Worm (Caenorhabditis elegans) whole organism, late embryonic: ENCODE results near the gene moc-2.

ENCODE experiments used
- eyg-1 ChIP-seq: sonication (generic microtip); optimal IDR thresholded peaks from 2 replicates; lab custom pipeline; 2016; ENCODE audit warnings: missing genotype, missing genetic modification characterization, missing compliant biosample characterization
- fax-1 ChIP-seq: sonication (generic microtip); optimal IDR thresholded peaks from 2 replicates; lab custom pipeline; 2016; ENCODE audit warnings: missing genotype, missing genetic modification characterization, missing compliant biosample characterization
- nhr-11 ChIP-seq: fragments of 150-350 bp; optimal IDR thresholded peaks from 2 replicates; lab custom pipeline; 2014; ENCODE audit warnings: missing biosample characterization, missing genetic modification characterization
- pax-1 ChIP-seq: fragments of 150-350 bp; optimal IDR thresholded peaks from 2 replicates; lab custom pipeline; 2014; ENCODE audit warnings: missing biosample characterization, missing genetic modification characterization
- pha-4 ChIP-seq: fragments of 150-350 bp; optimal IDR thresholded peaks from 2 replicates; lab custom pipeline; 2018; ENCODE audit warnings: missing biosample characterization, missing genetic modification reagents, missing genetic modification characterization
- unc-42 ChIP-seq: sonication (generic microtip); optimal IDR thresholded peaks from 2 replicates; lab custom pipeline; 2016; ENCODE audit warnings: missing genotype, missing genetic modification characterization, missing compliant biosample characterization

DNA sequence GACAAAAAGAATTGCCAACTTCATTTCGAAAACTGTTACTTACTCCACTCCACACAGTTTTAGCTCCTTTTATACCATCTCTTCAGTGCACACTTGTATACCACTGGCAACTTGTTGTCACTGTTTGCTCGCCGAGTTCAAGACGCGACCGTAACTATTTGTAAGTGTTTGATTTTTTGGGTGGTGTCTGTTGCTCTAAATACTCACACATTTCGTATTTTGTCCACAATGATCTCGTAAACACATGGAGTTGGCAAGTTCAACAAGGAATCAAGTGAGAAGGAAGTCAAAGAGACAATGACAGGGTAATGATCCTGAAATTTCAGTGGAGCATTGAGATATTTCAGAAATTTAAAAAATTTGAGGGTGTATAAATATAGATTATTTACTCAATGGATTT, 29.0 kb upstream of the moc-2 start, which contains the start of gene hpo-26:
- TF ChIP-seq nhr-11 (tag; lab: Kevin White, UChicago), result no peak
- TF ChIP-seq pax-1 (tag; lab: Kevin White, UChicago), result no peak
- TF ChIP-seq fax-1, result no peak
- TF ChIP-seq eyg-1 (tag; lab: Kevin White, UChicago), result no peak
- no peak for TF ChIP-seq pha-4 (tag; lab: Kevin White, UChicago)
- no peak for TF ChIP-seq unc-42 (tag; lab: Kevin White, UChicago)
